Worm (Caenorhabditis elegans) whole organism, L4 larva: ENCODE results near the gene F28F9.3.

Source experiments
- F10B5.3 ChIP-seq: sonication (generic microtip); optimal IDR thresholded peaks from 2 replicates; lab custom pipeline; 2016; ENCODE audit warnings: mild to moderate bottlenecking, missing genetic modification characterization, missing compliant biosample characterization
- F26F4.8 ChIP-seq: fragments of 200-800 bp; sonication (Bioruptor generic); conservative IDR thresholded peaks from 2 replicates; pipeline ENCODE4 v1.3.6; 2022; ENCODE audit warnings: missing genetic modification characterization, missing compliant biosample characterization
- Y5F2A.4 ChIP-seq: fragments of 200-800 bp; sonication (Bioruptor generic); optimal IDR thresholded peaks from 2 replicates; lab custom pipeline; 2018; ENCODE audit warnings: mild to moderate bottlenecking, missing genetic modification characterization, missing compliant biosample characterization
- aha-1 ChIP-seq: fragments of 150-350 bp; peaks from one replicate; lab custom pipeline; 2014; ENCODE audit warnings: missing biosample characterization, missing genetic modification characterization
- daf-16 ChIP-seq, 3 experiments: sonication (generic microtip); optimal IDR thresholded peaks; 2 replicates each; lab custom pipeline; 2016 to 2017; ENCODE audit warnings: missing genetic modification characterization in 3 of 3, missing genetic modification reagents in 3 of 3, mild to moderate bottlenecking in 2 of 3, missing compliant biosample characterization in 2 of 3, missing biosample characterization in 1 of 3, moderate library complexity in 1 of 3
- daf-19 ChIP-seq: fragments of 200-800 bp; sonication (Bioruptor generic); conservative IDR thresholded peaks from 2 replicates; pipeline ENCODE4 v1.3.6; 2022; ENCODE audit warnings: missing genetic modification characterization, missing compliant biosample characterization
- dmd-6 ChIP-seq: fragments of 200-800 bp; sonication (Bioruptor generic); IDR thresholded peaks from 2 replicates; pipeline ENCODE4 v1.3.6; 2022; ENCODE audit warnings: missing genetic modification reagents, missing genetic modification characterization, missing compliant biosample characterization
- dmd-9 ChIP-seq: fragments of 200-800 bp; sonication (Bioruptor generic); IDR thresholded peaks from 2 replicates; pipeline ENCODE4 v1.3.6; 2022; ENCODE audit warnings: missing genetic modification reagents, missing genetic modification characterization, missing compliant biosample characterization
- dve-1 ChIP-seq: sonication (generic microtip); optimal IDR thresholded peaks from 2 replicates; lab custom pipeline; 2017; ENCODE audit warnings: antibody characterized with exemption, mild to moderate bottlenecking, missing genetic modification characterization, missing compliant biosample characterization; ENCODE audit not compliant: insufficient read depth
- fos-1 ChIP-seq: fragments of 150-350 bp; optimal IDR thresholded peaks from 2 replicates; lab custom pipeline; 2014; ENCODE audit warnings: missing biosample characterization, missing genetic modification characterization
- hif-1 ChIP-seq, 2 experiments: sonication (generic microtip); optimal IDR thresholded peaks; 2 replicates each; lab custom pipeline; 2016 to 2017; ENCODE audit warnings: missing compliant biosample characterization in 2 of 2, missing genetic modification characterization in 2 of 2, missing genetic modification reagents in 2 of 2, missing genotype in 2 of 2, mild to moderate bottlenecking in 1 of 2
- hlh-11 ChIP-seq: fragments of 200-800 bp; sonication (Bioruptor generic); optimal IDR thresholded peaks from 2 replicates; lab custom pipeline; 2018; ENCODE audit warnings: mild to moderate bottlenecking, missing genetic modification characterization, missing compliant biosample characterization
- hlh-30 ChIP-seq: sonication (generic microtip); optimal IDR thresholded peaks from 2 replicates; lab custom pipeline; 2017; ENCODE audit warnings: antibody characterized with exemption, mild to moderate bottlenecking, missing genetic modification characterization, missing compliant biosample characterization; ENCODE audit not compliant: insufficient read depth
- lim-7 ChIP-seq: fragments of 200-800 bp; sonication (Bioruptor generic); IDR thresholded peaks from 2 replicates; pipeline ENCODE4 v1.3.6; 2022; ENCODE audit warnings: missing genetic modification characterization, missing compliant biosample characterization
- lin-38 ChIP-seq: fragments of 200-800 bp; sonication (Bioruptor generic); IDR thresholded peaks from 2 replicates; pipeline ENCODE4 v1.3.6; 2022; ENCODE audit warnings: missing genetic modification reagents, missing genetic modification characterization, missing compliant biosample characterization
- lir-3 ChIP-seq: sonication (generic microtip); optimal IDR thresholded peaks from 2 replicates; lab custom pipeline; 2016; ENCODE audit warnings: mild to moderate bottlenecking, missing genetic modification characterization, missing compliant biosample characterization
- lsy-2 ChIP-seq, 2 experiments: fragments of 150-350 bp in 1 of 2; sonication (generic microtip) in 1 of 2; optimal IDR thresholded peaks; 2 replicates each; lab custom pipeline; 2014 to 2017; ENCODE audit warnings: missing biosample characterization in 2 of 2, missing genetic modification characterization in 2 of 2
- mdl-1 ChIP-seq, 2 experiments: fragments of 150-350 bp in 1 of 2; sonication (generic microtip) in 1 of 2; optimal IDR thresholded peaks; 2 replicates each; lab custom pipeline; 2014 to 2017; ENCODE audit warnings: missing biosample characterization in 2 of 2, missing genetic modification characterization in 2 of 2
- mep-1 ChIP-seq: fragments of 150-350 bp; sonication (generic microtip); optimal IDR thresholded peaks from 3 replicates; lab custom pipeline; 2014; ENCODE audit warnings: missing biosample characterization, missing genetic modification characterization
- mes-2 ChIP-seq: sonication (generic microtip); optimal IDR thresholded peaks from 2 replicates; lab custom pipeline; 2016; ENCODE audit warnings: missing genotype, mild to moderate bottlenecking, missing genetic modification characterization, missing compliant biosample characterization; ENCODE audit not compliant: poor library complexity, severe bottlenecking
- nhr-28 ChIP-seq: fragments of 150-350 bp; optimal IDR thresholded peaks from 2 replicates; lab custom pipeline; 2014; ENCODE audit warnings: missing biosample characterization, missing genetic modification characterization
- nhr-41 ChIP-seq: fragments of 200-800 bp; sonication (Bioruptor generic); IDR thresholded peaks from 2 replicates; pipeline ENCODE4 v1.3.6; 2022; ENCODE audit warnings: missing genetic modification reagents, missing genetic modification characterization, missing compliant biosample characterization
- pqm-1 ChIP-seq: sonication (generic microtip); optimal IDR thresholded peaks from 2 replicates; lab custom pipeline; 2017; ENCODE audit warnings: missing biosample characterization, missing genetic modification characterization
- saeg-2 ChIP-seq: fragments of 200-800 bp; sonication (Bioruptor generic); IDR thresholded peaks from 2 replicates; pipeline ENCODE4 v1.3.6; 2022; ENCODE audit warnings: missing genetic modification reagents, missing genetic modification characterization, missing compliant biosample characterization
- set-16 ChIP-seq: fragments of 200-800 bp; sonication (Bioruptor generic); IDR thresholded peaks from 2 replicates; pipeline ENCODE4 v1.3.6; 2022; ENCODE audit warnings: missing genetic modification reagents, missing genetic modification characterization, missing compliant biosample characterization
- spr-1 ChIP-seq: sonication (generic microtip); optimal IDR thresholded peaks from 2 replicates; lab custom pipeline; 2016; ENCODE audit warnings: mild to moderate bottlenecking, missing genetic modification characterization, missing compliant biosample characterization
- unc-130 ChIP-seq: sonication (generic microtip); optimal IDR thresholded peaks from 2 replicates; lab custom pipeline; 2016; ENCODE audit warnings: missing genetic modification reagents, missing genetic modification characterization, missing compliant biosample characterization
- unc-62 ChIP-seq, 3 experiments: fragments of 150-350 bp in 1 of 3; sonication (generic microtip); optimal IDR thresholded peaks in 2 of 3; peaks in 1 of 3; 1 replicate in 1 of 3; 2 replicates in 2 of 3; lab custom pipeline; 2014 to 2017; ENCODE audit warnings: missing biosample characterization in 3 of 3, missing genetic modification characterization in 3 of 3, missing genetic modification reagents in 3 of 3, missing genotype in 1 of 3
- zfp-2 ChIP-seq: sonication (generic microtip); optimal IDR thresholded peaks from 2 replicates; lab custom pipeline; 2016; ENCODE audit warnings: mild to moderate bottlenecking, missing genetic modification characterization, missing compliant biosample characterization

The F28F9.3 gene

ce11 chrIV:3807545-3807944 lies 19.1 kb upstream of the F28F9.3 start:
- TF ChIP-seq mes-2 (tag; lab: Kevin White, UChicago) (peak; percentile 53), aha-1 (peak; percentile 12), unc-130 (no peak)

DNA sequence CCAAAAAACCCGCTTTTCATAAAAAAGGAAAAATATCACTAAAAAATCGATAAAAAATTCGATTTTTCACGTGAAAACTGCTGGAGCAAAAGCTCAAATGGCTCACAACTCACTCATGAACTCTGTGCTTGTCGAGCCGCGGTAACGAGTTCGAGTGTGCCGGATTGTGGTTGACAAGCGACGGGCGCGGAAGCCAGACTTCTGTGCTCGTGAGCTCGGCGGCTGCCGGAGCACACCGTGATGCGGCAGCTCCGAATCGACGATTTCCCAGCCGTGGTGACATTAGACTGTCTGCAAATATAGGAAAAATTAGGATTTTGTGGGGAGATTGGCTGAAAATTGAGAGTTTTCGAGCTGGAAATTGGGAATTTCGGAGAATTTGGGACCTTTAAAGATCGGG lies 13.9 kb upstream of the F28F9.3 start:
- TF ChIP-seq set-16 (GFP tag; lab: Robert Waterston, UW) (peak; percentile 78), daf-19 (GFP tag; lab: Robert Waterston, UW) (no peak)

DNA sequence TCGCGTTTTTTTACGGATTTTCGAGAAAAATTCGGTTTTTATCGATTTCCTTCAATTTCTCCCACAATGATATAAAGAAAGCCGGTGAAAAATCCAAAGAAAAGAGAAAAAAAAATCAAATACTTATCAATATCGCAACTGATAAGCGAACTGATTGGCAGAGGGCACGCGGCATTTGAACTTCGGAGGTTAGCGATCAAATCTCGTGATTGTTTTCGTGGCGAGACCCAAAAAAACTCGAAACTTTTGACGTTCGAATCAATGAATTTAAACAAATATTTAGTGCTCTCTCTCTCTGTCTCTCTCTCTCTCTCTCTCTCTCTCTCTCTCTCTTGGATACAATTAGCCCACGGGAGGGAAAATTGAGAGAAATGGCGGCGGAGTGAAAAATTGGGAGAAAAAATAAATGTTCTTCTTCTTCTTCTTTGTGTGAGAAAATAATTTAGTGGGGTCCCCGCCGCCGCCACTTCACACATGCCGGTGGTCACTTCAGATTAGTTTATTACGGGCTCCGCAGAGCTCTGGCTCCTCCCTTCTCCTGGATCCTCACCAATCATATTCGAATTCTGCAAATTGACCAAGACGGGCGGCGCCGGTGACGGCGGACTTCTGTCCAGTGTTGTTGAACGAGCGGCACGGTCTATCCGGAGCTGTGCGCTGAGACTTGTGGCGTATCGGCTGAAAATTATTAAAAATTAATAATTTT lies 12.0 kb upstream of the F28F9.3 start:
- TF ChIP-seq hlh-30 (tag; lab: Kevin White, UChicago): peak; percentile 62
- TF ChIP-seq daf-16 (GFP tag; optimal IDR thresholded peaks at IDR 0.05; lab: Kevin White, UChicago): no peak
- peak; percentile 47 for TF ChIP-seq daf-16 (tag; optimal IDR thresholded peaks at IDR 0.05; lab: Kevin White, UChicago)
- peak; percentile 43 for TF ChIP-seq hlh-11 (tag; lab: Kevin White, UChicago)
- TF ChIP-seq nhr-41 (GFP tag; lab: Robert Waterston, UW): peak; percentile 71; the same call in 1 of the 2 replicates
- TF ChIP-seq dmd-6 (GFP tag; lab: Robert Waterston, UW): peak; percentile 49; the same call in 1 of the 2 replicates
- TF ChIP-seq fos-1 (tag; lab: Kevin White, UChicago): no peak
- peak; percentile 0 for TF ChIP-seq mep-1 (tag; lab: Kevin White, UChicago)
- peak in 1 of 2 experiments; percentile 4 for TF ChIP-seq mdl-1 (tag; optimal IDR thresholded peaks at IDR 0.05; lab: Kevin White, UChicago)
- TF ChIP-seq dve-1: peak; percentile 54
- no peak for TF ChIP-seq lim-7 (GFP tag; lab: Robert Waterston, UW)
- no peak for TF ChIP-seq saeg-2
- TF ChIP-seq pqm-1 (tag; lab: Kevin White, UChicago): peak; percentile 43
- peak in 1 of 2 experiments; percentile 19 for TF ChIP-seq lsy-2 (tag; optimal IDR thresholded peaks at IDR 0.05; lab: Kevin White, UChicago)
- peak; percentile 55 for TF ChIP-seq nhr-28 (tag; lab: Kevin White, UChicago)
- no peak for TF ChIP-seq Y5F2A.4 (GFP tag; lab: Kevin White, UChicago)
- TF ChIP-seq spr-1: no peak
- TF ChIP-seq lin-38 (GFP tag; lab: Robert Waterston, UW): no peak
- peak; percentile 53 for TF ChIP-seq set-16 (GFP tag; lab: Robert Waterston, UW)
- no peak for TF ChIP-seq lir-3
- TF ChIP-seq, all 104 proteins: peak for 12

DNA sequence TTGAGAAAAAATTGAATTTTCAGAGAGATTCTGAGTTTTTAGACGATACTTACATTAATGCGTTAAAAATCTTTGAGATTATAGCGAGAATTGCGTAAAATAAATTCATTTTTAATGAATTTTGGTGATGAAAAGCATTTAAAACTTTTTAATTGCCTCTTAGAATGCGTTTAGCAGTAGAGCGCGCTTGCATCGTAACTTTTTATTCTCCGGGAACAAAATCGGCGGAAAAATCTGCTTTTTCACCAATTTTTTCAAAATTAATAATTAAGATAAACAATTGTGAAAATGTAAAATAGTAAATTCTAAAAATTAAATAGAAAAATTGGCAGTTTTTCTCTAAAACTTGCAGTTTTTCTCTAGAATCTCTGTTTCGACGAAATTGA lies 11.4 kb upstream of the F28F9.3 start:
- peak; percentile 9 for TF ChIP-seq unc-130
- TF ChIP-seq lin-38 (GFP tag; lab: Robert Waterston, UW): peak; percentile 81
- TF ChIP-seq F10B5.3: no peak
- peak in 1 of 2 experiments; percentile 39 for TF ChIP-seq unc-62 (GFP tag; optimal IDR thresholded peaks at IDR 0.05 in 1 of 2; lab: Kevin White, UChicago)
- no peak for TF ChIP-seq unc-62 (tag; optimal IDR thresholded peaks at IDR 0.05; lab: Kevin White, UChicago)
- TF ChIP-seq set-16 (GFP tag; lab: Robert Waterston, UW): 0 out of 2 replicates have a peak, but pooled peaks have one; percentile 0

DNA sequence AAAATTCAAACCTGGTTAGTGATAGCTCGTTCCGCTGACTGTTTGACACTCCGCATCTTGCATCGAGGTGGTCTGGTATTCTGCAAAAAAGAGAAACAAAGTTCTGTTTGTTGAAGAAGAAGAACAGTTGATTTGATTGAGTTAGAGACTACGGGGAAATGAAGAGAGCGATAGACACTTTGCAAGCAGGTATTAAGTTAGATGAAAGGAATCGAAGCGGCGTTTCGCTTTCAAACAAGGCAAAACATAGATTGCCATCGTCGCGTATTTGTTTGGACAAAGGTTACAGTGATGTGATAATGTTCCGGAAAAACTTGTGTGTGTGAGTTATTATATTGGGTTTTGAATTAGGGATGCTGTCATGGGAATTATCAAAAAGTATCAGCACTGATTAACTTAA lies 9.4 kb upstream of the F28F9.3 start:
- peak; percentile 5 for TF ChIP-seq nhr-28 (tag; lab: Kevin White, UChicago)
- TF ChIP-seq aha-1: peak; percentile 8
- TF ChIP-seq hif-1 (tag; optimal IDR thresholded peaks at IDR 0.05; lab: Kevin White, UChicago): no peak
- TF ChIP-seq spr-1: no peak
- TF ChIP-seq unc-62 (GFP tag; optimal IDR thresholded peaks at IDR 0.05 in 1 of 2; lab: Kevin White, UChicago): peak in 1 of 2 experiments; percentile 86
- no peak for TF ChIP-seq unc-62 (tag; optimal IDR thresholded peaks at IDR 0.05; lab: Kevin White, UChicago)
- TF ChIP-seq F26F4.8 (GFP tag; lab: Robert Waterston, UW): no peak
- no peak for TF ChIP-seq zfp-2 (tag; lab: Kevin White, UChicago)
- TF ChIP-seq dmd-9 (GFP tag; lab: Robert Waterston, UW): no peak
- 0 out of 2 replicates have a peak, but pooled peaks have one; percentile 14 for TF ChIP-seq dmd-6 (GFP tag; lab: Robert Waterston, UW)
- no peak for TF ChIP-seq pqm-1 (tag; lab: Kevin White, UChicago)
